Worm (Caenorhabditis elegans) whole organism, mixed stage, embryonic: ENCODE measurements around the gene nspg-1.

Source experiments
- blmp-1 ChIP-seq: fragments of 150-350 bp; optimal IDR thresholded peaks from 2 replicates; lab custom pipeline; 2014; ENCODE audit warnings: missing biosample characterization, missing genetic modification characterization
- ceh-39 ChIP-seq: fragments of 150-350 bp; optimal IDR thresholded peaks from 2 replicates; lab custom pipeline; 2014; ENCODE audit warnings: missing biosample characterization, missing genetic modification characterization
- ceh-83 ChIP-seq: fragments of 200-800 bp; sonication (Bioruptor generic); optimal IDR thresholded peaks from 2 replicates; lab custom pipeline; 2018; ENCODE audit warnings: mild to moderate bottlenecking, missing genetic modification characterization, missing compliant biosample characterization
- ces-1 ChIP-seq: fragments of 150-350 bp; optimal IDR thresholded peaks from 2 replicates; lab custom pipeline; 2014; ENCODE audit warnings: missing biosample characterization, missing genetic modification reagents, missing genetic modification characterization
- hlh-1 ChIP-seq: fragments of 150-350 bp; optimal IDR thresholded peaks from 2 replicates; lab custom pipeline; 2014; ENCODE audit warnings: missing biosample characterization, missing genetic modification reagents, missing genetic modification characterization
- lin-13 ChIP-seq: fragments of 150-350 bp; optimal IDR thresholded peaks from 2 replicates; lab custom pipeline; 2014; ENCODE audit warnings: missing biosample characterization, missing genetic modification characterization
- mab-5 ChIP-seq: fragments of 150-350 bp; optimal IDR thresholded peaks from 2 replicates; lab custom pipeline; 2014; ENCODE audit warnings: missing biosample characterization, missing genetic modification characterization
- mep-1 ChIP-seq: fragments of 150-350 bp; optimal IDR thresholded peaks from 2 replicates; lab custom pipeline; 2017; ENCODE audit warnings: missing biosample characterization, missing genetic modification reagents, missing genetic modification characterization, inconsistent platforms
- nhr-237 ChIP-seq: fragments of 150-350 bp; optimal IDR thresholded peaks from 2 replicates; lab custom pipeline; 2014; ENCODE audit warnings: missing biosample characterization, missing genetic modification characterization
- nhr-28 ChIP-seq: fragments of 150-350 bp; optimal IDR thresholded peaks from 2 replicates; lab custom pipeline; 2014; ENCODE audit warnings: missing biosample characterization, missing genetic modification characterization
- pha-4 ChIP-seq: fragments of 150-350 bp; optimal IDR thresholded peaks from 2 replicates; lab custom pipeline; 2018; ENCODE audit warnings: missing biosample characterization, missing genetic modification reagents, missing genetic modification characterization
- snpc-4 ChIP-seq: fragments of 150-350 bp; optimal IDR thresholded peaks from 2 replicates; lab custom pipeline; 2014; ENCODE audit warnings: missing biosample characterization, missing genetic modification characterization
- unc-62 ChIP-seq: fragments of 150-350 bp; optimal IDR thresholded peaks from 2 replicates; lab custom pipeline; 2014; ENCODE audit warnings: missing biosample characterization, missing genetic modification reagents, missing genetic modification characterization
- ztf-11 ChIP-seq: fragments of 150-350 bp; optimal IDR thresholded peaks from 2 replicates; lab custom pipeline; 2014; ENCODE audit warnings: missing biosample characterization, missing genetic modification characterization

DNA sequence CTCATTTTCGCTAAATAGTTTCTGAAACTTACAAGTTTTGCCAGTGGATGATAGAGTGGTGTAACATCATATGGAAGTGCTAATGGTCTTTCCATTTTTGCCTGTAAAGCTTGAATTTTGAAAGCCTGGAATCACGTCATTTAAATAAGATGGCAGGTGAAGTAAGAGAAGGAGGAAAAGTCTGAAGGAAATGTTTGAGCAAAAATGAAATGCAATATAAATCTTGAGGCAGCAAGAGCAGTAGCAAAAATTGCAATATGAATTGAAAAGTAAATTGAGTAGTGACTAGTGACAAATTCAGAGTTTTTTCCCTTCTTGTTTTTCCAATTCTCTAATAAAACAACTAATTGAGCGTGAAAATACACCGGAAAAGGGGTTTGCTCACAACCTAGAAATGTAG is 18.0 kb upstream of the nspg-1 start, which contains the start of gene glb-24:
- TF ChIP-seq lin-13 (tag; lab: Kevin White, UChicago) (no peak), blmp-1 (tag; lab: Kevin White, UChicago) (no peak), ztf-11 (no peak), pha-4 (tag; lab: Kevin White, UChicago) (no peak), unc-62 (GFP tag; lab: Kevin White, UChicago) (no peak), mep-1 (no peak), mab-5 (tag; lab: Kevin White, UChicago) (no peak), ces-1 (no peak), hlh-1 (tag; lab: Kevin White, UChicago) (no peak), snpc-4 (tag; lab: Kevin White, UChicago) (no peak), nhr-28 (tag; lab: Kevin White, UChicago) (no peak), ceh-83 (GFP tag; lab: Kevin White, UChicago) (no peak), ceh-39 (tag; lab: Kevin White, UChicago) (no peak), nhr-237 (tag; lab: Kevin White, UChicago) (no peak)
